Worm (Caenorhabditis elegans): ENCODE measurements around the gene rpac-19.

Gene rpac-19

ce11 chrIII:9621840-9622525, 7.7 kb downstream of the rpac-19 start:
- peak; percentile 57 for TF ChIP-seq dve-1 (tag; optimal IDR thresholded peaks at IDR 0.05; ENCODE audit: insufficient read depth)
- TF ChIP-seq nhr-41 (GFP tag; IDR thresholded peaks at IDR 0.05), result no peak
- TF ChIP-seq nhr-77 (tag; optimal IDR thresholded peaks at IDR 0.05), result peak; percentile 42
- no peak for TF ChIP-seq daf-19 (GFP tag; conservative IDR thresholded peaks at IDR 0.05)
- TF ChIP-seq attf-4 (tag; optimal IDR thresholded peaks at IDR 0.05), result no peak
- TF ChIP-seq dmd-6 (GFP tag; IDR thresholded peaks at IDR 0.05), result peak; percentile 53
- TF ChIP-seq nhr-6 (tag; optimal IDR thresholded peaks at IDR 0.05), result no peak
- TF ChIP-seq mep-1 (tag; optimal IDR thresholded peaks at IDR 0.05), result peak; percentile 5
- no peak for TF ChIP-seq lin-39 (tag; optimal IDR thresholded peaks at IDR 0.05)
- TF ChIP-seq ceh-32 (tag; optimal IDR thresholded peaks at IDR 0.05; ENCODE audit: poor library complexity), result no peak
- no peak for TF ChIP-seq daf-16 (GFP tag; optimal IDR thresholded peaks at IDR 0.05)
- TF ChIP-seq daf-16 (tag; optimal IDR thresholded peaks at IDR 0.05), result peak; percentile 84
- TF ChIP-seq nhr-10 (tag; optimal IDR thresholded peaks at IDR 0.05), result no peak
- peak in 1 of 2 experiments; percentile 28 for TF ChIP-seq lsy-2 (tag; optimal IDR thresholded peaks at IDR 0.05)
- no peak for TF ChIP-seq mxl-2 (GFP tag; conservative IDR thresholded peaks at IDR 0.05)
- TF ChIP-seq zfp-2 (tag; optimal IDR thresholded peaks at IDR 0.05), result no peak
- no peak for TF ChIP-seq F44E2.7 (GFP tag; IDR thresholded peaks at IDR 0.05)
- no peak for TF ChIP-seq T26A8.4 (GFP tag; IDR thresholded peaks at IDR 0.05)
- TF ChIP-seq mes-2 (tag; optimal IDR thresholded peaks at IDR 0.05; ENCODE audit: poor library complexity, severe bottlenecking), result peak; percentile 11
- peak; percentile 77 for TF ChIP-seq nhr-28 (tag; optimal IDR thresholded peaks at IDR 0.05)
- no peak for TF ChIP-seq tag-97 (GFP tag; IDR thresholded peaks at IDR 0.05)
- no peak for TF ChIP-seq ceh-82 (tag; optimal IDR thresholded peaks at IDR 0.05)
- peak; percentile 87 for TF ChIP-seq pqm-1 (tag; optimal IDR thresholded peaks at IDR 0.05)
- TF ChIP-seq Y5F2A.4 (GFP tag; optimal IDR thresholded peaks at IDR 0.05), result no peak
- TF ChIP-seq mdl-1 (tag; optimal IDR thresholded peaks at IDR 0.05), result no peak
- no peak for TF ChIP-seq Y48G9A.11 (GFP tag; IDR thresholded peaks at IDR 0.05)
- no peak for TF ChIP-seq spr-1 (tag; optimal IDR thresholded peaks at IDR 0.05)
- peak; percentile 55 for TF ChIP-seq hlh-30 (tag; optimal IDR thresholded peaks at IDR 0.05; ENCODE audit: insufficient read depth)
- TF ChIP-seq nhr-111 (GFP tag; optimal IDR thresholded peaks at IDR 0.05), result no peak

ce11 chrIII:9620148-9620547, 9.5 kb downstream of the rpac-19 start:
- TF ChIP-seq dve-1 (tag; optimal IDR thresholded peaks at IDR 0.05; ENCODE audit: insufficient read depth), result peak; percentile 16
- no peak for TF ChIP-seq hif-1 (tag; optimal IDR thresholded peaks at IDR 0.05)
- peak; percentile 15 for TF ChIP-seq mes-2 (tag; optimal IDR thresholded peaks at IDR 0.05; ENCODE audit: poor library complexity, severe bottlenecking)
- TF ChIP-seq F26F4.8 (GFP tag; conservative IDR thresholded peaks at IDR 0.05), result no peak
- no peak for TF ChIP-seq lir-3 (tag; optimal IDR thresholded peaks at IDR 0.05)
- no peak for TF ChIP-seq hmg-1.1 (GFP tag; IDR thresholded peaks at IDR 0.05)
- no peak for TF ChIP-seq snpc-1.2 (GFP tag; IDR thresholded peaks at IDR 0.05)
- TF ChIP-seq ceh-82 (tag; optimal IDR thresholded peaks at IDR 0.05), result no peak
- TF ChIP-seq daf-16 (GFP tag; optimal IDR thresholded peaks at IDR 0.05), result peak in 1 of 2 experiments; percentile 77
- peak; percentile 15 for TF ChIP-seq daf-16 (tag; optimal IDR thresholded peaks at IDR 0.05)
- no peak for TF ChIP-seq egl-43 (GFP tag; IDR thresholded peaks at IDR 0.05)
- TF ChIP-seq ces-1 (GFP tag; optimal IDR thresholded peaks at IDR 0.05), result no peak
- no peak for TF ChIP-seq madf-9 (GFP tag; conservative IDR thresholded peaks at IDR 0.05)
- TF ChIP-seq ztf-11 (tag; optimal IDR thresholded peaks at IDR 0.05), result no peak
- TF ChIP-seq ceh-20 (GFP tag; IDR thresholded peaks at IDR 0.05), result no peak
- no peak for TF ChIP-seq ZK546.5 (tag; optimal IDR thresholded peaks at IDR 0.05)
- no peak for TF ChIP-seq zip-2 (tag; optimal IDR thresholded peaks at IDR 0.05)
- TF ChIP-seq ceh-62 (tag; optimal IDR thresholded peaks at IDR 0.05), result no peak
- TF ChIP-seq lin-38 (GFP tag; IDR thresholded peaks at IDR 0.05), result no peak
- TF ChIP-seq pqm-1 (tag; optimal IDR thresholded peaks at IDR 0.05), result no peak
- no peak for TF ChIP-seq mep-1 (tag; optimal IDR thresholded peaks at IDR 0.05)
- TF ChIP-seq unc-39 (tag; optimal IDR thresholded peaks at IDR 0.05), result no peak
- TF ChIP-seq aha-1 (tag), result peak; percentile 95
- TF ChIP-seq spr-3 (GFP tag; optimal IDR thresholded peaks at IDR 0.05), result no peak
- peak in 1 of 2 experiments; percentile 10 for TF ChIP-seq mdl-1 (tag; optimal IDR thresholded peaks at IDR 0.05)
- TF ChIP-seq hlh-30 (tag; optimal IDR thresholded peaks at IDR 0.05; ENCODE audit: insufficient read depth), result peak; percentile 51
- TF ChIP-seq dmd-6 (GFP tag; IDR thresholded peaks at IDR 0.05), result peak; percentile 26
- no peak for TF ChIP-seq gei-8 (GFP tag; optimal IDR thresholded peaks at IDR 0.05)
- peak; percentile 6 for TF ChIP-seq nhr-28 (tag; optimal IDR thresholded peaks at IDR 0.05)
- TF ChIP-seq F10B5.3 (tag; optimal IDR thresholded peaks at IDR 0.05), result no peak
- no peak for TF ChIP-seq lim-7 (GFP tag; IDR thresholded peaks at IDR 0.05)

All from whole organism, L4 larva.